Fruit fly (Drosophila melanogaster) whole organism, prepupa: ENCODE measurements around the gene CG43245.
A peak's percentile ranks its signal among the peaks of the same experiment; 100 is the strongest.

Source experiments
- Blimp-1 ChIP-seq: fragments of 200-800 bp; sonication (Bioruptor generic); optimal IDR thresholded peaks from 3 replicates; lab custom pipeline; 2017; ENCODE audit warnings: missing biosample characterization, missing genetic modification characterization, mild to moderate bottlenecking, moderate library complexity, missing genetic modification reagents
- CG10631 ChIP-seq: fragments of 200-800 bp; sonication (Bioruptor generic); optimal IDR thresholded peaks from 2 replicates; lab custom pipeline; 2016; ENCODE audit warnings: missing biosample characterization, missing genetic modification characterization
- CG10669 ChIP-seq: fragments of 200-800 bp; sonication (Bioruptor generic); optimal IDR thresholded peaks from 3 replicates; lab custom pipeline; 2018; ENCODE audit warnings: missing biosample characterization, mild to moderate bottlenecking, missing genetic modification characterization, moderate library complexity
- CG11294 ChIP-seq: fragments of 200-800 bp; sonication (Bioruptor generic); IDR thresholded peaks from 2 replicates; pipeline ENCODE4 v1.3.6; 2022; ENCODE audit warnings: missing biosample characterization, missing genetic modification characterization
- CG11762 ChIP-seq: fragments of 200-800 bp; sonication (Bioruptor generic); optimal IDR thresholded peaks from 3 replicates; lab custom pipeline; 2016; ENCODE audit warnings: missing biosample characterization, missing genetic modification characterization; ENCODE audit not compliant: insufficient read depth
- CG11902 ChIP-seq: fragments of 200-800 bp; sonication (Bioruptor generic); optimal IDR thresholded peaks from 3 replicates; lab custom pipeline; 2016; ENCODE audit warnings: missing biosample characterization, missing genetic modification characterization
- CG15336 ChIP-seq: fragments of 200-800 bp; sonication (Bioruptor generic); IDR thresholded peaks from 2 replicates; pipeline ENCODE4 v1.3.6; 2022; ENCODE audit warnings: missing biosample characterization, missing genetic modification characterization
- CG1621 ChIP-seq: fragments of 200-800 bp; sonication (Bioruptor generic); optimal IDR thresholded peaks from 3 replicates; lab custom pipeline; 2018; ENCODE audit warnings: missing biosample characterization, mild to moderate bottlenecking, missing genetic modification characterization
- CG16779 ChIP-seq: fragments of 200-800 bp; sonication (Bioruptor generic); optimal IDR thresholded peaks from 3 replicates; lab custom pipeline; 2017; ENCODE audit warnings: missing biosample characterization, mild to moderate bottlenecking, missing genetic modification characterization
- CG31627 ChIP-seq: fragments of 200-800 bp; sonication (Bioruptor generic); optimal IDR thresholded peaks from 3 replicates; lab custom pipeline; 2016; ENCODE audit warnings: missing biosample characterization, missing genetic modification characterization
- CG32006 ChIP-seq: fragments of 200-800 bp; sonication (Bioruptor generic); optimal IDR thresholded peaks from 3 replicates; lab custom pipeline; 2017; ENCODE audit warnings: missing biosample characterization, mild to moderate bottlenecking, missing genetic modification characterization
- CG34406 ChIP-seq: fragments of 200-800 bp; sonication (Bioruptor generic); optimal IDR thresholded peaks from 3 replicates; lab custom pipeline; 2016; ENCODE audit warnings: missing biosample characterization, missing genetic modification characterization
- CG4318 ChIP-seq: fragments of 200-800 bp; sonication (Bioruptor generic); optimal IDR thresholded peaks from 3 replicates; lab custom pipeline; 2017; ENCODE audit warnings: missing biosample characterization, mild to moderate bottlenecking, missing genetic modification characterization
- CG6163 ChIP-seq: fragments of 200-800 bp; sonication (Bioruptor generic); IDR thresholded peaks from 3 replicates; pipeline ENCODE4 v1.3.6; 2022; ENCODE audit warnings: missing biosample characterization, missing genetic modification characterization
- CG6276 ChIP-seq: fragments of 200-800 bp; sonication (Bioruptor generic); optimal IDR thresholded peaks from 2 replicates; lab custom pipeline; 2017; ENCODE audit warnings: missing biosample characterization, mild to moderate bottlenecking, missing genetic modification characterization
- CG6792 ChIP-seq: fragments of 200-800 bp; sonication (Bioruptor generic); optimal IDR thresholded peaks from 3 replicates; lab custom pipeline; 2016; ENCODE audit warnings: missing biosample characterization, missing genetic modification characterization
- CG6808 ChIP-seq: fragments of 200-800 bp; sonication (Bioruptor generic); optimal IDR thresholded peaks from 3 replicates; lab custom pipeline; 2017; ENCODE audit warnings: missing biosample characterization, missing genetic modification characterization, mild to moderate bottlenecking, moderate library complexity, missing genetic modification reagents
- CG7368 ChIP-seq: fragments of 200-800 bp; sonication (Bioruptor generic); optimal IDR thresholded peaks from 3 replicates; lab custom pipeline; 2016; ENCODE audit warnings: missing biosample characterization, missing genetic modification characterization
- CG8119 ChIP-seq: fragments of 200-800 bp; sonication (Bioruptor generic); IDR thresholded peaks from 3 replicates; pipeline ENCODE4 v1.3.6; 2022; ENCODE audit warnings: missing biosample characterization, missing genetic modification characterization
- CG8319 ChIP-seq: fragments of 200-800 bp; sonication (Bioruptor generic); optimal IDR thresholded peaks from 3 replicates; lab custom pipeline; 2016; ENCODE audit warnings: missing biosample characterization, missing genetic modification characterization
- CG8632 ChIP-seq: fragments of 200-800 bp; sonication (Bioruptor generic); optimal IDR thresholded peaks from 3 replicates; lab custom pipeline; 2016; ENCODE audit warnings: missing biosample characterization, missing genetic modification characterization
- Eip75B ChIP-seq: fragments of 200-800 bp; sonication (Bioruptor generic); optimal IDR thresholded peaks from 3 replicates; lab custom pipeline; 2016; ENCODE audit warnings: missing biosample characterization, missing genetic modification characterization
- Eip78C ChIP-seq: fragments of 200-800 bp; sonication (Bioruptor generic); peaks from one replicate; lab custom pipeline; 2016; ENCODE audit warnings: missing biosample characterization, missing genetic modification characterization
- Eip93F ChIP-seq: fragments of 200-800 bp; sonication (Bioruptor generic); optimal IDR thresholded peaks from 2 replicates; lab custom pipeline; 2016; ENCODE audit warnings: missing biosample characterization, mild to moderate bottlenecking, missing genetic modification characterization
- Ets21C ChIP-seq: fragments of 200-800 bp; sonication (Bioruptor generic); optimal IDR thresholded peaks from 3 replicates; lab custom pipeline; 2016; ENCODE audit warnings: missing biosample characterization, missing genetic modification characterization
- Ets96B ChIP-seq: fragments of 200-800 bp; optimal IDR thresholded peaks from 2 replicates; lab custom pipeline; 2019; ENCODE audit warnings: missing biosample characterization, mild to moderate bottlenecking, missing genetic modification characterization, moderate library complexity
- Gug ChIP-seq: fragments of 200-800 bp; sonication (Bioruptor generic); IDR thresholded peaks from 2 replicates; pipeline ENCODE4 v1.3.6; 2022; ENCODE audit warnings: missing biosample characterization, missing genetic modification characterization
- Hr38 ChIP-seq: sonication (Bioruptor generic); optimal IDR thresholded peaks from 2 replicates; lab custom pipeline; 2016; ENCODE audit warnings: missing biosample characterization, missing genetic modification characterization
- Hr39 ChIP-seq: fragments of 200-800 bp; sonication (Bioruptor generic); optimal IDR thresholded peaks from 2 replicates; lab custom pipeline; 2016; ENCODE audit warnings: missing biosample characterization, missing genetic modification characterization
- Hr4 ChIP-seq: fragments of 200-800 bp; sonication (Bioruptor generic); optimal IDR thresholded peaks from 3 replicates; lab custom pipeline; 2016; ENCODE audit warnings: missing biosample characterization, missing genetic modification characterization
- Lpt ChIP-seq: fragments of 200-800 bp; sonication (Bioruptor generic); optimal IDR thresholded peaks from 3 replicates; lab custom pipeline; 2016; ENCODE audit warnings: missing biosample characterization, missing genetic modification characterization
- OdsH ChIP-seq: fragments of 200-800 bp; sonication (Bioruptor generic); optimal IDR thresholded peaks from 3 replicates; lab custom pipeline; 2016; ENCODE audit warnings: missing biosample characterization, missing genetic modification characterization
- Sox102F ChIP-seq: fragments of 200-800 bp; sonication (Bioruptor generic); optimal IDR thresholded peaks from 2 replicates; lab custom pipeline; 2016; ENCODE audit warnings: missing biosample characterization, mild to moderate bottlenecking, missing genetic modification characterization
- Sox14 ChIP-seq: fragments of 200-800 bp; sonication (Bioruptor generic); optimal IDR thresholded peaks from 3 replicates; lab custom pipeline; 2016; ENCODE audit warnings: missing biosample characterization, missing genetic modification characterization
- Sox15 ChIP-seq: fragments of 200-800 bp; sonication (Bioruptor generic); optimal IDR thresholded peaks from 3 replicates; lab custom pipeline; 2016; ENCODE audit warnings: missing biosample characterization, missing genetic modification characterization
- achi ChIP-seq: fragments of 200-800 bp; sonication (Bioruptor generic); optimal IDR thresholded peaks from 3 replicates; lab custom pipeline; 2016; ENCODE audit warnings: missing biosample characterization, missing genetic modification characterization
- acj6 ChIP-seq: fragments of 200-800 bp; sonication (Bioruptor generic); optimal IDR thresholded peaks from 3 replicates; lab custom pipeline; 2016; ENCODE audit warnings: missing biosample characterization, missing genetic modification characterization
- cyc ChIP-seq: fragments of 200-800 bp; sonication (Bioruptor generic); optimal IDR thresholded peaks from 3 replicates; lab custom pipeline; 2016; ENCODE audit warnings: missing biosample characterization, missing genetic modification characterization
- dac ChIP-seq: fragments of 200-800 bp; sonication (Bioruptor generic); optimal IDR thresholded peaks from 2 replicates; lab custom pipeline; 2017; ENCODE audit warnings: missing biosample characterization, mild to moderate bottlenecking, missing genetic modification characterization
- dsx ChIP-seq: fragments of 200-800 bp; optimal IDR thresholded peaks from 3 replicates; lab custom pipeline; 2019; ENCODE audit warnings: missing biosample characterization, mild to moderate bottlenecking, missing genetic modification characterization, moderate library complexity; ENCODE audit not compliant: poor library complexity, severe bottlenecking
- eg ChIP-seq: fragments of 200-800 bp; sonication (Bioruptor generic); IDR thresholded peaks from 3 replicates; pipeline ENCODE4 v1.3.6; 2022; ENCODE audit warnings: missing biosample characterization, missing genetic modification characterization
- esn ChIP-seq: fragments of 200-800 bp; sonication (Bioruptor generic); optimal IDR thresholded peaks from 2 replicates; lab custom pipeline; 2016; ENCODE audit warnings: missing biosample characterization, mild to moderate bottlenecking, missing genetic modification characterization, moderate library complexity
- fd59A ChIP-seq: fragments of 200-800 bp; sonication (Bioruptor generic); optimal IDR thresholded peaks from 2 replicates; lab custom pipeline; 2017; ENCODE audit warnings: missing biosample characterization, mild to moderate bottlenecking, missing genetic modification characterization, missing genetic modification reagents
- fd85E ChIP-seq: fragments of 200-800 bp; sonication (Bioruptor generic); optimal IDR thresholded peaks from 3 replicates; lab custom pipeline; 2016; ENCODE audit warnings: missing biosample characterization, missing genetic modification characterization
- lz ChIP-seq: fragments of 200-800 bp; sonication (Bioruptor generic); optimal IDR thresholded peaks from 3 replicates; lab custom pipeline; 2016; ENCODE audit warnings: missing biosample characterization, missing genetic modification characterization
- net ChIP-seq: fragments of 200-800 bp; sonication (Bioruptor generic); optimal IDR thresholded peaks from 3 replicates; lab custom pipeline; 2016; ENCODE audit warnings: missing biosample characterization, missing genetic modification characterization
- pdm3 ChIP-seq: fragments of 200-800 bp; sonication (Bioruptor generic); optimal IDR thresholded peaks from 3 replicates; lab custom pipeline; 2016; ENCODE audit warnings: missing biosample characterization, missing genetic modification characterization
- spab ChIP-seq: fragments of 200-800 bp; sonication (Bioruptor generic); optimal IDR thresholded peaks from 2 replicates; lab custom pipeline; 2017; ENCODE audit warnings: missing biosample characterization, mild to moderate bottlenecking, missing genetic modification characterization, missing genetic modification reagents
- ss ChIP-seq, 2 experiments: fragments of 200-800 bp; sonication (Bioruptor generic); optimal IDR thresholded peaks; 2 replicates in 1 of 2; 3 replicates in 1 of 2; lab custom pipeline; 2017 to 2018; ENCODE audit warnings: mild to moderate bottlenecking in 2 of 2, missing biosample characterization in 2 of 2, missing genetic modification characterization in 2 of 2, moderate library complexity in 1 of 2
- svp ChIP-seq: fragments of 200-800 bp; sonication (Bioruptor generic); peaks from one replicate; lab custom pipeline; 2016; ENCODE audit warnings: missing biosample characterization, missing genetic modification characterization
- topi ChIP-seq: fragments of 200-800 bp; sonication (Bioruptor generic); optimal IDR thresholded peaks from 3 replicates; lab custom pipeline; 2016; ENCODE audit warnings: missing biosample characterization, missing genetic modification characterization
- vri ChIP-seq: fragments of 200-800 bp; sonication (Bioruptor generic); optimal IDR thresholded peaks from 3 replicates; lab custom pipeline; 2016; ENCODE audit warnings: missing biosample characterization, mild to moderate bottlenecking, missing genetic modification characterization

The CG43245 gene

dm6 chr3L:10793889-10794478 lies 22.3 kb downstream of the CG43245 start:
- peak; percentile 24 for TF ChIP-seq CG8632 (GFP tag; lab: Kevin White, UChicago)
- peak; percentile 94 for TF ChIP-seq CG15336 (GFP tag; lab: Robert Waterston, UW)
- peak; percentile 85 for TF ChIP-seq Lpt (GFP tag; lab: Kevin White, UChicago)
- peak; percentile 85 for TF ChIP-seq CG6163 (GFP tag; lab: Robert Waterston, UW)
- peak; percentile 54 for TF ChIP-seq CG11762 (GFP tag; lab: Kevin White, UChicago)
- peak; percentile 80 for TF ChIP-seq OdsH (GFP tag; lab: Kevin White, UChicago)
- peak; percentile 78 for TF ChIP-seq achi (GFP tag; lab: Kevin White, UChicago)
- TF ChIP-seq fd59A (GFP tag; lab: Kevin White, UChicago): no peak
- peak; percentile 74 for TF ChIP-seq Sox102F
- TF ChIP-seq ss (GFP tag; optimal IDR thresholded peaks at IDR 0.05; lab: Kevin White, UChicago): no peak
- TF ChIP-seq pdm3 (GFP tag; lab: Kevin White, UChicago): peak; percentile 74
- peak; percentile 25 for TF ChIP-seq Sox15 (GFP tag; lab: Kevin White, UChicago)
- peak; percentile 85 for TF ChIP-seq CG6276 (GFP tag; lab: Kevin White, UChicago)
- peak; percentile 93 for TF ChIP-seq Eip78C
- TF ChIP-seq CG34406 (GFP tag; lab: Kevin White, UChicago): peak; percentile 49
- TF ChIP-seq dsx: no peak
- TF ChIP-seq Hr39: peak; percentile 75
- TF ChIP-seq spab (GFP tag; lab: Kevin White, UChicago): peak; percentile 12
- peak; percentile 75 for TF ChIP-seq Sox14 (GFP tag; lab: Kevin White, UChicago)
- peak; percentile 25 for TF ChIP-seq CG16779 (tag; lab: Kevin White, UChicago)
- TF ChIP-seq cyc: peak; percentile 73
- peak; percentile 95 for TF ChIP-seq Hr4 (GFP tag; lab: Kevin White, UChicago)
- no peak for TF ChIP-seq CG6808 (GFP tag; lab: Kevin White, UChicago)
- TF ChIP-seq svp: peak; percentile 49
- TF ChIP-seq vri (GFP tag; lab: Kevin White, UChicago): peak; percentile 38
- no peak for TF ChIP-seq Eip93F (GFP tag; lab: Kevin White, UChicago)
- TF ChIP-seq CG8319: no peak
- TF ChIP-seq CG4318: peak; percentile 94
- peak; percentile 97 for TF ChIP-seq CG32006
- no peak for TF ChIP-seq fd85E (GFP tag; lab: Kevin White, UChicago)
- no peak for TF ChIP-seq Hr38 (GFP tag; lab: Kevin White, UChicago)
- peak; percentile 23 for TF ChIP-seq CG11902 (GFP tag; lab: Kevin White, UChicago)
- TF ChIP-seq CG1621 (tag; lab: Kevin White, UChicago): no peak
- TF ChIP-seq Ets96B (tag; lab: Kevin White, UChicago): peak; percentile 19
- TF ChIP-seq Gug (GFP tag; lab: Robert Waterston, UW): peak; percentile 81
- peak; percentile 72 for TF ChIP-seq CG10631 (GFP tag; lab: Kevin White, UChicago)
- peak; percentile 28 for TF ChIP-seq Eip75B (GFP tag; lab: Kevin White, UChicago)
- TF ChIP-seq CG11294 (GFP tag; lab: Robert Waterston, UW): peak; percentile 67
- peak; percentile 85 for TF ChIP-seq dac (GFP tag; lab: Kevin White, UChicago)
- TF ChIP-seq CG10669 (GFP tag; lab: Kevin White, UChicago): peak; percentile 28
- peak; percentile 90 for TF ChIP-seq CG8119 (GFP tag; lab: Robert Waterston, UW)
- peak; percentile 53 for TF ChIP-seq CG6792 (GFP tag; lab: Kevin White, UChicago)
- peak; percentile 75 for TF ChIP-seq esn (GFP tag; lab: Kevin White, UChicago)
- TF ChIP-seq net (GFP tag; lab: Kevin White, UChicago): peak; percentile 73
- peak; percentile 71 for TF ChIP-seq lz (GFP tag; lab: Kevin White, UChicago)
- peak; percentile 91 for TF ChIP-seq eg (GFP tag; lab: Robert Waterston, UW)
- TF ChIP-seq CG31627 (GFP tag; lab: Kevin White, UChicago): peak; percentile 69
- TF ChIP-seq CG7368 (GFP tag; lab: Kevin White, UChicago): peak; percentile 18
- peak; percentile 52 for TF ChIP-seq Ets21C
- peak; percentile 12 for TF ChIP-seq Blimp-1 (GFP tag; lab: Kevin White, UChicago)
- peak; percentile 63 for TF ChIP-seq acj6 (GFP tag; lab: Kevin White, UChicago)
- peak; percentile 74 for TF ChIP-seq topi (GFP tag; lab: Kevin White, UChicago)
